Worm (Caenorhabditis elegans) whole organism, late embryonic: ENCODE measurements around the gene ZK892.5.

Source experiments
- F13H6.1 ChIP-seq: sonication (generic microtip); optimal IDR thresholded peaks from 2 replicates; lab custom pipeline; 2016; ENCODE audit warnings: missing genetic modification characterization, missing compliant biosample characterization
- K02D7.2 ChIP-seq: sonication (generic microtip); optimal IDR thresholded peaks from 2 replicates; lab custom pipeline; 2017; ENCODE audit warnings: mild to moderate bottlenecking, missing genetic modification characterization, missing compliant biosample characterization
- Y22D7AL.16 ChIP-seq: sonication (generic microtip); optimal IDR thresholded peaks from 2 replicates; lab custom pipeline; 2016; ENCODE audit warnings: missing genetic modification characterization, missing compliant biosample characterization
- ama-1 ChIP-seq: fragments of 150-350 bp; optimal IDR thresholded peaks from 2 replicates; lab custom pipeline; 2014
- ceh-14 ChIP-seq: sonication (generic microtip); optimal IDR thresholded peaks from 2 replicates; lab custom pipeline; 2016; ENCODE audit warnings: missing genotype, missing genetic modification characterization, missing compliant biosample characterization
- ceh-18 ChIP-seq: sonication (generic microtip); optimal IDR thresholded peaks from 2 replicates; lab custom pipeline; 2016; ENCODE audit warnings: missing genetic modification characterization, missing compliant biosample characterization
- ceh-24 ChIP-seq: sonication (generic microtip); optimal IDR thresholded peaks from 2 replicates; lab custom pipeline; 2016; ENCODE audit warnings: mild to moderate bottlenecking, missing genetic modification characterization, missing compliant biosample characterization
- ceh-30 ChIP-seq: fragments of 150-350 bp; optimal IDR thresholded peaks from 2 replicates; lab custom pipeline; 2014; ENCODE audit warnings: missing biosample characterization, missing genetic modification characterization
- ceh-31 ChIP-seq: sonication (generic microtip); optimal IDR thresholded peaks from 2 replicates; lab custom pipeline; 2016; ENCODE audit warnings: missing genetic modification characterization, missing compliant biosample characterization
- ceh-48 ChIP-seq: sonication (generic microtip); optimal IDR thresholded peaks from 2 replicates; lab custom pipeline; 2016; ENCODE audit warnings: missing genetic modification characterization, inconsistent platforms, missing compliant biosample characterization
- ceh-6 ChIP-seq: fragments of 200-800 bp; sonication (Bioruptor generic); optimal IDR thresholded peaks from 2 replicates; lab custom pipeline; 2018; ENCODE audit warnings: mild to moderate bottlenecking, missing genetic modification characterization, missing compliant biosample characterization
- ceh-9 ChIP-seq: sonication (generic microtip); optimal IDR thresholded peaks from 2 replicates; lab custom pipeline; 2016; ENCODE audit warnings: mild to moderate bottlenecking, missing genetic modification characterization, inconsistent platforms, missing compliant biosample characterization
- elt-2 ChIP-seq: sonication (generic microtip); optimal IDR thresholded peaks from 2 replicates; lab custom pipeline; 2016; ENCODE audit warnings: missing genetic modification reagents, missing genetic modification characterization, missing compliant biosample characterization
- elt-4 ChIP-seq: sonication (generic microtip); optimal IDR thresholded peaks from 2 replicates; lab custom pipeline; 2016; ENCODE audit warnings: missing genetic modification characterization, missing compliant biosample characterization
- gmeb-2 ChIP-seq: sonication (generic microtip); optimal IDR thresholded peaks from 2 replicates; lab custom pipeline; 2016; ENCODE audit warnings: missing genetic modification characterization, inconsistent platforms, missing compliant biosample characterization
- hlh-13 ChIP-seq: fragments of 200-800 bp; sonication (Bioruptor generic); optimal IDR thresholded peaks from 2 replicates; lab custom pipeline; 2018; ENCODE audit warnings: mild to moderate bottlenecking, missing genetic modification characterization, missing compliant biosample characterization
- hlh-15 ChIP-seq: sonication (generic microtip); optimal IDR thresholded peaks from 2 replicates; lab custom pipeline; 2016; ENCODE audit warnings: missing genetic modification characterization, missing compliant biosample characterization
- hlh-30 ChIP-seq: sonication (generic microtip); optimal IDR thresholded peaks from 2 replicates; lab custom pipeline; 2017; ENCODE audit warnings: antibody characterized with exemption, missing genetic modification characterization, missing compliant biosample characterization; ENCODE audit not compliant: insufficient read depth
- hlh-6 ChIP-seq: sonication (generic microtip); optimal IDR thresholded peaks from 2 replicates; lab custom pipeline; 2016; ENCODE audit warnings: missing genotype, missing genetic modification characterization, missing compliant biosample characterization
- hlh-8 ChIP-seq: sonication (generic microtip); optimal IDR thresholded peaks from 2 replicates; lab custom pipeline; 2016; ENCODE audit warnings: missing genotype, missing genetic modification characterization, missing compliant biosample characterization
- lim-6 ChIP-seq: sonication (generic microtip); optimal IDR thresholded peaks from 2 replicates; lab custom pipeline; 2016; ENCODE audit warnings: missing genetic modification characterization, missing compliant biosample characterization
- nfya-1 ChIP-seq: sonication (generic microtip); optimal IDR thresholded peaks from 2 replicates; lab custom pipeline; 2017; ENCODE audit warnings: missing genetic modification characterization, mild to moderate bottlenecking, missing compliant biosample characterization, antibody characterized with exemption, moderate library complexity
- nhr-232 ChIP-seq: sonication (generic microtip); optimal IDR thresholded peaks from 2 replicates; lab custom pipeline; 2016; ENCODE audit warnings: missing genetic modification characterization, missing compliant biosample characterization
- pag-3 ChIP-seq: sonication (generic microtip); optimal IDR thresholded peaks from 2 replicates; lab custom pipeline; 2016; ENCODE audit warnings: missing compliant biosample characterization, missing genetic modification characterization, borderline replicate concordance
- pax-1 ChIP-seq: fragments of 150-350 bp; optimal IDR thresholded peaks from 2 replicates; lab custom pipeline; 2014; ENCODE audit warnings: missing biosample characterization, missing genetic modification characterization
- pha-2 ChIP-seq: sonication (generic microtip); optimal IDR thresholded peaks from 2 replicates; lab custom pipeline; 2017; ENCODE audit warnings: mild to moderate bottlenecking, missing genetic modification characterization, missing compliant biosample characterization
- pha-4 ChIP-seq: fragments of 150-350 bp; optimal IDR thresholded peaks from 2 replicates; lab custom pipeline; 2018; ENCODE audit warnings: missing biosample characterization, missing genetic modification reagents, missing genetic modification characterization
- pqm-1 ChIP-seq: sonication (generic microtip); optimal IDR thresholded peaks from 2 replicates; lab custom pipeline; 2016; ENCODE audit warnings: missing genetic modification characterization, missing compliant biosample characterization
- rnt-1 ChIP-seq: sonication (generic microtip); optimal IDR thresholded peaks from 2 replicates; lab custom pipeline; 2016; ENCODE audit warnings: missing genetic modification characterization, missing compliant biosample characterization
- sox-2 ChIP-seq: fragments of 200-800 bp; sonication (Bioruptor generic); IDR thresholded peaks from 2 replicates; pipeline ENCODE4 v1.3.6; 2022; ENCODE audit warnings: missing genetic modification reagents, missing genetic modification characterization, missing compliant biosample characterization
- sox-4 ChIP-seq: sonication (generic microtip); optimal IDR thresholded peaks from 2 replicates; lab custom pipeline; 2017; ENCODE audit warnings: mild to moderate bottlenecking, missing genetic modification characterization, inconsistent platforms, missing compliant biosample characterization
- syd-9 ChIP-seq: sonication (generic microtip); optimal IDR thresholded peaks from 2 replicates; lab custom pipeline; 2016; ENCODE audit warnings: mild to moderate bottlenecking, missing genetic modification characterization, moderate library complexity, missing compliant biosample characterization
- tbx-7 ChIP-seq: sonication (generic microtip); optimal IDR thresholded peaks from 2 replicates; lab custom pipeline; 2016; ENCODE audit warnings: missing genotype, missing genetic modification characterization, missing compliant biosample characterization
- ttx-3 ChIP-seq: sonication (generic microtip); optimal IDR thresholded peaks from 2 replicates; lab custom pipeline; 2016; ENCODE audit warnings: missing genetic modification reagents, missing genetic modification characterization, missing compliant biosample characterization
- unc-3 ChIP-seq, 2 experiments: fragments of 200-800 bp in 1 of 2; sonication (Bioruptor generic) in 1 of 2; sonication (generic microtip) in 1 of 2; conservative IDR thresholded peaks in 1 of 2; optimal IDR thresholded peaks in 1 of 2; 2 replicates each; pipeline versions ENCODE4 v1.3.6 to Lab custom; 2016 to 2022; ENCODE audit warnings: missing compliant biosample characterization in 2 of 2, missing genetic modification characterization in 2 of 2, missing genetic modification reagents in 1 of 2
- unc-42 ChIP-seq: sonication (generic microtip); optimal IDR thresholded peaks from 2 replicates; lab custom pipeline; 2016; ENCODE audit warnings: missing genotype, missing genetic modification characterization, missing compliant biosample characterization
- unc-55 ChIP-seq: sonication (generic microtip); optimal IDR thresholded peaks from 2 replicates; lab custom pipeline; 2017; ENCODE audit warnings: missing biosample characterization, missing genetic modification reagents, missing genetic modification characterization
- unc-86 ChIP-seq: sonication (generic microtip); optimal IDR thresholded peaks from 2 replicates; lab custom pipeline; 2016; ENCODE audit warnings: missing genetic modification characterization, missing compliant biosample characterization
- ztf-16 ChIP-seq: sonication (generic microtip); optimal IDR thresholded peaks from 2 replicates; lab custom pipeline; 2017; ENCODE audit warnings: missing genetic modification characterization, missing compliant biosample characterization

ZK892.5 gene

DNA sequence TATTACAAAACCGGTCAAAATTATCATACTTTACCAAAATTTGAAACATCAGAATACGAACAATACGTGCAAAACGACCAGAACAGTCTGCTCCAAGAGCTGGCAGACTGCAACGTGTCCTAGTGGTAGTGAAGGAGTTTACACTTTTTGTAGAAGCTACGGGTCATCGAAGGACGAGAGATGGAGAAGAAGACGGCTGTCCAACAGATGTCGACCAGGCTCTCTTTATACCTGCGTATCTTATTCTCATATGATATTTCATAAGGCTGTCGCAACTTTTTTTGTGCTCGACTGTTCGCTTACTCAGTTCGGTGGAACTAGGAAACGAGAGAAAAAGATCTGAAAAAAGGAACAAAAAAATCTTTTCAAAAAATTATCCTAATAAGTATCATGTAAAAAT, 31.8 kb downstream of the ZK892.5 start, which contains the start of gene let-268:
Gene let-268, minus strand, starts transcription at position 182 of the 400 bp plus-strand sequence.
- TF ChIP-seq hlh-15, result no peak
- TF ChIP-seq ttx-3, result no peak
- TF ChIP-seq nfya-1, result no peak
- TF ChIP-seq ceh-9, result no peak
- TF ChIP-seq hlh-13 (GFP tag; lab: Kevin White, UChicago), result no peak
- TF ChIP-seq pag-3, result no peak
- TF ChIP-seq lim-6 (tag; lab: Kevin White, UChicago), result no peak
- TF ChIP-seq ceh-30 (tag; lab: Kevin White, UChicago), result no peak
- no peak for TF ChIP-seq ceh-14 (tag; lab: Kevin White, UChicago)
- peak; percentile 21 for TF ChIP-seq unc-55 (GFP tag; lab: Kevin White, UChicago)
- TF ChIP-seq unc-86 (tag; lab: Kevin White, UChicago), result no peak
- TF ChIP-seq pha-2 (tag; lab: Kevin White, UChicago), result no peak
- TF ChIP-seq unc-3 (GFP tag; conservative IDR thresholded peaks at IDR 0.05; lab: Robert Waterston, UW), result no peak
- no peak for TF ChIP-seq unc-3 (tag; optimal IDR thresholded peaks at IDR 0.05; lab: Kevin White, UChicago)
- TF ChIP-seq F13H6.1 (tag; lab: Kevin White, UChicago), result no peak
- peak; percentile 78 for TF ChIP-seq hlh-8 (tag; lab: Kevin White, UChicago)

DNA sequence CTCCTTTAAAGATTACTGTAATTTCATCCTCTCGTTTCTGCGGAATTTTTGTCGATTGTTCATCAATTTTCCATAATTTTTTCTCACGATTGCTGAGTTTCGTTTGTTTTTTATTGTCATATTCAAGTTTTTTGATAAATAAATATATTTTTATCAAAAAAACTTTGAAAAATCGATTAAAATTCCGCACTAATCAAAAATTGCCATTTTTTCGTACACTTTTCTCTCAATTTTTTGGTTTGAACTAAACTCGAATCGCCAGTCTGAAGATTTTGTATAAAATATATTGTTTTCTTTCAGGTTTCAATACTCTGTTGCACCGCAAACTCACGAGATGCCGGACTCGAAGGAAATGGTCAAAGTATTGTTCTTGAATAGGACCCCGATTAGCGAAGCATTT, 32.8 kb downstream of the ZK892.5 start, which contains the start of gene ogr-2:
Gene ogr-2, plus strand, starts transcription at position 301 of the 400 bp plus-strand sequence.
- TF ChIP-seq hlh-30 (tag; lab: Kevin White, UChicago), result no peak
- TF ChIP-seq, all 69 proteins: peak for 0

ce11 chrII:10044961-10045360, 36.9 kb downstream of the ZK892.5 start, which contains the start of the genes F52H3.11 and bath-38:
Gene F52H3.11, minus strand, starts transcription at chrII:10045163.
Gene bath-38, minus strand, starts transcription at chrII:10045270.
- TF ChIP-seq unc-42 (tag; lab: Kevin White, UChicago), result peak; percentile 13
- peak; percentile 42 for TF ChIP-seq ceh-31 (tag; lab: Kevin White, UChicago)
- no peak for TF ChIP-seq tbx-7 (tag; lab: Kevin White, UChicago)
- peak; percentile 15 for TF ChIP-seq nfya-1

DNA sequence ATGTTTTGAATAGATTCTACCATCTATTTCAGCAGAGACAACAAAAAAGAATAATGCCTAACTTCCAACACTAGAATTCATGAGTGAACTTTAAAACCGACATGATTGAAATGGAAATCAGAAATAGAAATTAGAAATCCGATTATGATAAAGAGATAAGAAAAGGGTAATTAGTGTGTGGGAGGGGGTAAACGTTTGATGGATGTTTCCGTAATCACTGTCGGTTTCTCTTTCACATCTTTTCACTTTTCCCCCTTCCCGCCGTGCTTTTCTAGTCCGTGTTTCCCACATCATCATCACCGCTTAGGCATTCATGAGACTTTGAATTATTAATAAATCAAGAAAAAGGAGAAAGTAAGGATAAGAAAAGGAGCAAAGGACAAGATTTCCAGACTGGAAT, 37.7 kb downstream of the ZK892.5 start:
- TF ChIP-seq ceh-48 (tag; lab: Kevin White, UChicago) (no peak), rnt-1 (no peak), sox-4 (tag; lab: Kevin White, UChicago) (no peak), pha-2 (tag; lab: Kevin White, UChicago) (no peak), unc-3 (GFP tag; conservative IDR thresholded peaks at IDR 0.05; lab: Robert Waterston, UW) (no peak), unc-3 (tag; optimal IDR thresholded peaks at IDR 0.05; lab: Kevin White, UChicago) (no peak), syd-9 (tag; lab: Kevin White, UChicago) (no peak), pha-4 (no peak), ceh-6 (GFP tag; lab: Kevin White, UChicago) (no peak), nfya-1 (no peak), nhr-232 (tag; lab: Kevin White, UChicago) (no peak), elt-2 (tag; lab: Kevin White, UChicago) (no peak), elt-4 (tag; lab: Kevin White, UChicago) (no peak), Y22D7AL.16 (no peak), pag-3 (no peak)

DNA sequence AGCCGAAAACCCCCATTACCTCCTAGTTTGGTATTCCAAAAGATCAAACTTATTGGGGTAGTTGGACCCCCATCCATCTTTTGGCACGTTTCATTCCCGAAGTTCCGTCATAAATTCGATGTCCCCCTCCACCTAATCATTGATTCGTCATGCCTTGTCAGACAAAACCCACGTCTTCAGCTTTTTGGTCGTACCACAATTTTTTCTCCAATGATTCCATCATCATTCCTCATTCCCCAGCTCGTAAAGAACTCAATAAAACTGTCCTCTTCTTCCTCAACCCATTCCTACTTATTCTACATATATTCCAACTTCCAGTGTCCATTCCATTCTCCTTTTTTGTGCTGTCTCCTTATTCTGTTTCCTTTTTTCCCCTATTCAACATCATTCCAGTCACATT, 40.6 kb downstream of the ZK892.5 start, which contains the start of gene flp-4:
Gene flp-4, plus strand, starts transcription at position 301 of the 400 bp plus-strand sequence.
- TF ChIP-seq unc-55 (GFP tag; lab: Kevin White, UChicago) (no peak), hlh-6 (tag; lab: Kevin White, UChicago) (no peak), hlh-8 (tag; lab: Kevin White, UChicago) (no peak), pax-1 (tag; lab: Kevin White, UChicago) (no peak), ztf-16 (no peak), sox-2 (GFP tag; lab: Robert Waterston, UW) (no peak), unc-42 (tag; lab: Kevin White, UChicago) (no peak), ceh-24 (no peak), gmeb-2 (no peak), pqm-1 (tag; lab: Kevin White, UChicago) (no peak), sox-4 (tag; lab: Kevin White, UChicago) (no peak), ceh-6 (GFP tag; lab: Kevin White, UChicago) (no peak), nhr-232 (tag; lab: Kevin White, UChicago) (no peak), ama-1 (lab: Kevin White, UChicago) (no peak), ceh-18 (tag; lab: Kevin White, UChicago) (no peak), K02D7.2 (tag; lab: Kevin White, UChicago) (no peak), lim-6 (tag; lab: Kevin White, UChicago) (no peak), syd-9 (tag; lab: Kevin White, UChicago) (no peak)
